Worm (Caenorhabditis elegans) whole organism, late embryonic: ENCODE results near the gene cst-1.
A peak's percentile ranks its signal among the peaks of the same experiment; 100 is the strongest.

ENCODE experiments used
- C08G9.2 ChIP-seq: sonication (generic microtip); optimal IDR thresholded peaks from 2 replicates; lab custom pipeline; 2016; ENCODE audit warnings: mild to moderate bottlenecking, missing genetic modification characterization, moderate library complexity, missing compliant biosample characterization
- C38D4.7 ChIP-seq: fragments of 200-800 bp; sonication (Bioruptor generic); optimal IDR thresholded peaks from 2 replicates; lab custom pipeline; 2018; ENCODE audit warnings: mild to moderate bottlenecking, missing genetic modification characterization, moderate library complexity, missing compliant biosample characterization
- K02D7.2 ChIP-seq: sonication (generic microtip); optimal IDR thresholded peaks from 2 replicates; lab custom pipeline; 2017; ENCODE audit warnings: mild to moderate bottlenecking, missing genetic modification characterization, missing compliant biosample characterization
- K09A11.1 ChIP-seq: sonication (generic microtip); optimal IDR thresholded peaks from 2 replicates; lab custom pipeline; 2017; ENCODE audit warnings: antibody characterized with exemption, mild to moderate bottlenecking, missing genetic modification characterization, missing compliant biosample characterization; ENCODE audit not compliant: insufficient read depth
- Y22D7AL.16 ChIP-seq: sonication (generic microtip); optimal IDR thresholded peaks from 2 replicates; lab custom pipeline; 2016; ENCODE audit warnings: missing genetic modification characterization, missing compliant biosample characterization
- ahr-1 ChIP-seq: sonication (generic microtip); optimal IDR thresholded peaks from 2 replicates; lab custom pipeline; 2016; ENCODE audit warnings: missing genetic modification characterization, missing compliant biosample characterization
- ama-1 ChIP-seq: fragments of 150-350 bp; optimal IDR thresholded peaks from 2 replicates; lab custom pipeline; 2014
- ceh-14 ChIP-seq: sonication (generic microtip); optimal IDR thresholded peaks from 2 replicates; lab custom pipeline; 2016; ENCODE audit warnings: missing genotype, missing genetic modification characterization, missing compliant biosample characterization
- ceh-18 ChIP-seq: sonication (generic microtip); optimal IDR thresholded peaks from 2 replicates; lab custom pipeline; 2016; ENCODE audit warnings: missing genetic modification characterization, missing compliant biosample characterization
- ceh-19 ChIP-seq: fragments of 200-800 bp; sonication (Bioruptor generic); optimal IDR thresholded peaks from 2 replicates; lab custom pipeline; 2018; ENCODE audit warnings: mild to moderate bottlenecking, missing genetic modification characterization, missing compliant biosample characterization
- ceh-22 ChIP-seq: sonication (generic microtip); optimal IDR thresholded peaks from 2 replicates; lab custom pipeline; 2017; ENCODE audit warnings: missing biosample characterization, missing genetic modification characterization
- ceh-34 ChIP-seq: sonication (generic microtip); optimal IDR thresholded peaks from 2 replicates; lab custom pipeline; 2016; ENCODE audit warnings: mild to moderate bottlenecking, missing genetic modification characterization, missing compliant biosample characterization
- ceh-45 ChIP-seq: fragments of 200-800 bp; sonication (Bioruptor generic); IDR thresholded peaks from 2 replicates; pipeline ENCODE4 v1.3.6; 2022; ENCODE audit warnings: missing genetic modification reagents, missing genetic modification characterization, missing compliant biosample characterization
- ceh-6 ChIP-seq: fragments of 200-800 bp; sonication (Bioruptor generic); optimal IDR thresholded peaks from 2 replicates; lab custom pipeline; 2018; ENCODE audit warnings: mild to moderate bottlenecking, missing genetic modification characterization, missing compliant biosample characterization
- ets-4 ChIP-seq: sonication (generic microtip); optimal IDR thresholded peaks from 2 replicates; lab custom pipeline; 2016; ENCODE audit warnings: missing genetic modification characterization, missing compliant biosample characterization
- eyg-1 ChIP-seq: sonication (generic microtip); optimal IDR thresholded peaks from 2 replicates; lab custom pipeline; 2016; ENCODE audit warnings: missing genotype, missing genetic modification characterization, missing compliant biosample characterization
- fkh-10 ChIP-seq: fragments of 150-350 bp; optimal IDR thresholded peaks from 2 replicates; lab custom pipeline; 2014; ENCODE audit warnings: missing biosample characterization, missing genetic modification reagents, missing genetic modification characterization
- fkh-6 ChIP-seq: sonication (generic microtip); optimal IDR thresholded peaks from 2 replicates; lab custom pipeline; 2016; ENCODE audit warnings: missing genetic modification characterization, missing compliant biosample characterization
- hlh-8 ChIP-seq: sonication (generic microtip); optimal IDR thresholded peaks from 2 replicates; lab custom pipeline; 2016; ENCODE audit warnings: missing genotype, missing genetic modification characterization, missing compliant biosample characterization
- lim-6 ChIP-seq: sonication (generic microtip); optimal IDR thresholded peaks from 2 replicates; lab custom pipeline; 2016; ENCODE audit warnings: missing genetic modification characterization, missing compliant biosample characterization
- mec-3 ChIP-seq: sonication (generic microtip); optimal IDR thresholded peaks from 2 replicates; lab custom pipeline; 2016; ENCODE audit warnings: borderline replicate concordance, missing genetic modification characterization, missing compliant biosample characterization
- nhr-11 ChIP-seq: fragments of 150-350 bp; optimal IDR thresholded peaks from 2 replicates; lab custom pipeline; 2014; ENCODE audit warnings: missing biosample characterization, missing genetic modification characterization
- nhr-232 ChIP-seq: sonication (generic microtip); optimal IDR thresholded peaks from 2 replicates; lab custom pipeline; 2016; ENCODE audit warnings: missing genetic modification characterization, missing compliant biosample characterization
- npax-4 ChIP-seq: sonication (generic microtip); optimal IDR thresholded peaks from 2 replicates; lab custom pipeline; 2016; ENCODE audit warnings: missing genetic modification characterization, missing compliant biosample characterization
- pag-3 ChIP-seq: sonication (generic microtip); optimal IDR thresholded peaks from 2 replicates; lab custom pipeline; 2016; ENCODE audit warnings: missing compliant biosample characterization, missing genetic modification characterization, borderline replicate concordance
- pat-9 ChIP-seq: fragments of 200-800 bp; sonication (Bioruptor generic); optimal IDR thresholded peaks from 2 replicates; lab custom pipeline; 2018; ENCODE audit warnings: mild to moderate bottlenecking, missing genetic modification characterization, moderate library complexity, missing compliant biosample characterization
- pax-1 ChIP-seq: fragments of 150-350 bp; optimal IDR thresholded peaks from 2 replicates; lab custom pipeline; 2014; ENCODE audit warnings: missing biosample characterization, missing genetic modification characterization
- pqm-1 ChIP-seq: sonication (generic microtip); optimal IDR thresholded peaks from 2 replicates; lab custom pipeline; 2016; ENCODE audit warnings: missing genetic modification characterization, missing compliant biosample characterization
- ref-2 ChIP-seq: sonication (generic microtip); optimal IDR thresholded peaks from 2 replicates; lab custom pipeline; 2016; ENCODE audit warnings: missing genetic modification characterization, missing compliant biosample characterization
- rnt-1 ChIP-seq: sonication (generic microtip); optimal IDR thresholded peaks from 2 replicates; lab custom pipeline; 2016; ENCODE audit warnings: missing genetic modification characterization, missing compliant biosample characterization
- sox-4 ChIP-seq: sonication (generic microtip); optimal IDR thresholded peaks from 2 replicates; lab custom pipeline; 2017; ENCODE audit warnings: mild to moderate bottlenecking, missing genetic modification characterization, inconsistent platforms, missing compliant biosample characterization
- tbx-7 ChIP-seq: sonication (generic microtip); optimal IDR thresholded peaks from 2 replicates; lab custom pipeline; 2016; ENCODE audit warnings: missing genotype, missing genetic modification characterization, missing compliant biosample characterization
- unc-3 ChIP-seq, 2 experiments: fragments of 200-800 bp in 1 of 2; sonication (Bioruptor generic) in 1 of 2; sonication (generic microtip) in 1 of 2; conservative IDR thresholded peaks in 1 of 2; optimal IDR thresholded peaks in 1 of 2; 2 replicates each; pipeline versions ENCODE4 v1.3.6 to Lab custom; 2016 to 2022; ENCODE audit warnings: missing compliant biosample characterization in 2 of 2, missing genetic modification characterization in 2 of 2, missing genetic modification reagents in 1 of 2
- unc-42 ChIP-seq: sonication (generic microtip); optimal IDR thresholded peaks from 2 replicates; lab custom pipeline; 2016; ENCODE audit warnings: missing genotype, missing genetic modification characterization, missing compliant biosample characterization
- unc-55 ChIP-seq: sonication (generic microtip); optimal IDR thresholded peaks from 2 replicates; lab custom pipeline; 2017; ENCODE audit warnings: missing biosample characterization, missing genetic modification reagents, missing genetic modification characterization
- zip-5 ChIP-seq: sonication (generic microtip); optimal IDR thresholded peaks from 2 replicates; lab custom pipeline; 2016; ENCODE audit warnings: missing genetic modification characterization, missing compliant biosample characterization

Gene cst-1

ce11 chrX:4307559-4308005 lies 31.9 kb upstream of the cst-1 start (continued):
- 0 out of 2 replicates have a peak, but pooled peaks have one; percentile 27 for TF ChIP-seq unc-3 (GFP tag; conservative IDR thresholded peaks at IDR 0.05; lab: Robert Waterston, UW)
- TF ChIP-seq unc-3 (tag; optimal IDR thresholded peaks at IDR 0.05; lab: Kevin White, UChicago): no peak
- no peak for TF ChIP-seq nhr-11 (tag; lab: Kevin White, UChicago)
- no peak for TF ChIP-seq fkh-10 (GFP tag; lab: Kevin White, UChicago)
- no peak for TF ChIP-seq tbx-7 (tag; lab: Kevin White, UChicago)
- TF ChIP-seq mec-3 (tag; lab: Kevin White, UChicago): no peak
- TF ChIP-seq fkh-6 (tag; lab: Kevin White, UChicago): no peak
- TF ChIP-seq C38D4.7 (GFP tag; lab: Kevin White, UChicago): no peak
- TF ChIP-seq ceh-6 (GFP tag; lab: Kevin White, UChicago): no peak
- no peak for TF ChIP-seq ceh-18 (tag; lab: Kevin White, UChicago)
- TF ChIP-seq eyg-1 (tag; lab: Kevin White, UChicago): no peak
- peak; percentile 55 for TF ChIP-seq ceh-14 (tag; lab: Kevin White, UChicago)
- no peak for TF ChIP-seq npax-4 (tag; lab: Kevin White, UChicago)
- TF ChIP-seq ceh-45: no peak
- TF ChIP-seq ahr-1 (tag; lab: Kevin White, UChicago): no peak
- peak; percentile 84 for TF ChIP-seq unc-55 (GFP tag; lab: Kevin White, UChicago)
- TF ChIP-seq, all 69 proteins: peak for 12

ce11 chrX:4311668-4312067 lies 27.8 kb upstream of the cst-1 start, which contains the start of gene C52B9.8:
C52B9.8 (minus strand) TSS chrX:4311768.
- TF ChIP-seq C08G9.2 (no peak), pqm-1 (tag; lab: Kevin White, UChicago) (no peak), ceh-34 (tag; lab: Kevin White, UChicago) (no peak), pat-9 (tag; lab: Kevin White, UChicago) (no peak), unc-3 (GFP tag; conservative IDR thresholded peaks at IDR 0.05; lab: Robert Waterston, UW) (no peak), unc-3 (tag; optimal IDR thresholded peaks at IDR 0.05; lab: Kevin White, UChicago) (no peak), K09A11.1 (tag; lab: Kevin White, UChicago) (no peak), ref-2 (tag; lab: Kevin White, UChicago) (no peak), ceh-22 (tag; lab: Kevin White, UChicago) (no peak)
- TF ChIP-seq, all 69 proteins: peak for 0

ce11 chrX:4314939-4315338 lies 24.5 kb upstream of the cst-1 start:
- TF ChIP-seq nhr-232 (tag; lab: Kevin White, UChicago) (no peak), hlh-8 (tag; lab: Kevin White, UChicago) (no peak), unc-42 (tag; lab: Kevin White, UChicago) (peak; percentile 95), lim-6 (tag; lab: Kevin White, UChicago) (no peak), pax-1 (tag; lab: Kevin White, UChicago) (no peak), rnt-1 (tag; lab: Kevin White, UChicago) (no peak), zip-5 (tag; lab: Kevin White, UChicago) (no peak), ceh-14 (tag; lab: Kevin White, UChicago) (no peak), unc-3 (GFP tag; conservative IDR thresholded peaks at IDR 0.05; lab: Robert Waterston, UW) (no peak), unc-3 (tag; optimal IDR thresholded peaks at IDR 0.05; lab: Kevin White, UChicago) (no peak), K02D7.2 (tag; lab: Kevin White, UChicago) (no peak), ama-1 (lab: Kevin White, UChicago) (no peak), ets-4 (tag; lab: Kevin White, UChicago) (no peak), sox-4 (no peak), fkh-10 (GFP tag; lab: Kevin White, UChicago) (peak; percentile 24), pag-3 (tag; lab: Kevin White, UChicago) (no peak), Y22D7AL.16 (tag; lab: Kevin White, UChicago) (no peak), ceh-19 (GFP tag; lab: Kevin White, UChicago) (no peak)
